Worm (Caenorhabditis elegans) whole organism, L4/young adult: ENCODE data around the gene cest-9.1.

Experiments
- W03F9.2 ChIP-seq: fragments of 150-350 bp; optimal IDR thresholded peaks from 2 replicates; lab custom pipeline; 2014; ENCODE audit warnings: missing biosample characterization, missing genetic modification characterization
- him-1 ChIP-seq: sonication (generic microtip); optimal IDR thresholded peaks from 2 replicates; lab custom pipeline; 2016; ENCODE audit warnings: missing genotype, missing genetic modification reagents, missing genetic modification characterization, missing compliant biosample characterization

ce11 chrX:12177521-12177920 lies 48.5 kb upstream of the cest-9.1 start:
- TF ChIP-seq him-1 (tag; lab: Kevin White, UChicago) (no peak), W03F9.2 (no peak)
